Fruit fly (Drosophila melanogaster): ENCODE data around the gene Snoo.

Gene Snoo

dm6 chr2L:7964611-7965010 is 19.4 kb downstream of the Snoo start (continued):
- TF ChIP-seq Tbp (GFP tag; optimal IDR thresholded peaks at IDR 0.05) (no peak), CG16779 (GFP tag; IDR thresholded peaks at IDR 0.05) (no peak), Lim3 (GFP tag; IDR thresholded peaks at IDR 0.05) (peak; percentile 62; the same call in 1 of the 2 replicates), CG15514 (GFP tag; optimal IDR thresholded peaks at IDR 0.05) (peak; percentile 29), yki (optimal IDR thresholded peaks at IDR 0.05) (no peak), CG2875 (GFP tag; optimal IDR thresholded peaks at IDR 0.05) (peak; percentile 67), E2f1 (GFP tag; IDR thresholded peaks at IDR 0.05) (peak; percentile 72), CG34376 (GFP tag; optimal IDR thresholded peaks at IDR 0.05) (no peak), en (GFP tag; optimal IDR thresholded peaks at IDR 0.05) (peak; percentile 71), fd96Cb (tag; optimal IDR thresholded peaks at IDR 0.05) (peak; percentile 72), CG31388 (GFP tag; optimal IDR thresholded peaks at IDR 0.05) (peak; percentile 41), CG11093 (GFP tag; IDR thresholded peaks at IDR 0.05) (peak; percentile 49; the same call in 1 of the 3 replicates), CG12391 (tag; optimal IDR thresholded peaks at IDR 0.05) (peak; percentile 78), GATAe (GFP tag; conservative IDR thresholded peaks at IDR 0.05) (no peak), psq (GFP tag; optimal IDR thresholded peaks at IDR 0.05) (peak; percentile 21), Jarid2 (GFP tag; optimal IDR thresholded peaks at IDR 0.05) (peak; percentile 20), CG9727 (GFP tag; optimal IDR thresholded peaks at IDR 0.05) (peak; percentile 48), CG4730 (GFP tag; IDR thresholded peaks at IDR 0.05) (peak; percentile 69), pho (GFP tag; optimal IDR thresholded peaks at IDR 0.05) (peak; percentile 3), ttk (GFP tag; IDR thresholded peaks at IDR 0.05) (peak; percentile 87), CG3726 (GFP tag; IDR thresholded peaks at IDR 0.05) (peak; percentile 67; the same call in 2 of the 3 replicates), sob (GFP tag; IDR thresholded peaks at IDR 0.05) (peak; percentile 77), NC2α (GFP tag; optimal IDR thresholded peaks at IDR 0.05) (peak; percentile 52), Hsf (GFP tag; optimal IDR thresholded peaks at IDR 0.05) (peak; percentile 71), CG14710 (tag; optimal IDR thresholded peaks at IDR 0.05) (peak; percentile 10), Camta (GFP tag; optimal IDR thresholded peaks at IDR 0.05) (peak; percentile 75), ab (GFP tag; optimal IDR thresholded peaks at IDR 0.05) (no peak), ranshi (GFP tag; IDR thresholded peaks at IDR 0.05) (peak; percentile 77), fru (optimal IDR thresholded peaks at IDR 0.05) (no peak), nau (GFP tag; optimal IDR thresholded peaks at IDR 0.05) (peak; percentile 81), Fer1 (GFP tag; optimal IDR thresholded peaks at IDR 0.05) (peak; percentile 54), Dfd (GFP tag; optimal IDR thresholded peaks at IDR 0.05) (no peak), toy (GFP tag; IDR thresholded peaks at IDR 0.05) (no peak), ssp (GFP tag; IDR thresholded peaks at IDR 0.05) (peak; percentile 62), cg (GFP tag; optimal IDR thresholded peaks at IDR 0.05) (no peak), aop (GFP tag; IDR thresholded peaks at IDR 0.05) (peak; percentile 71), Atf-2 (GFP tag; optimal IDR thresholded peaks at IDR 0.05) (peak; percentile 14), CG16863 (GFP tag; optimal IDR thresholded peaks at IDR 0.05) (peak; percentile 69), sim (GFP tag; IDR thresholded peaks at IDR 0.05) (peak; percentile 57; the same call in 1 of the 2 replicates), CG10431 (GFP tag; optimal IDR thresholded peaks at IDR 0.05) (no peak), corto (GFP tag; optimal IDR thresholded peaks at IDR 0.05) (no peak), Opbp (GFP tag; IDR thresholded peaks at IDR 0.05; ENCODE audit: partially characterized antibody) (no peak), CG30403 (GFP tag; optimal IDR thresholded peaks at IDR 0.05) (peak; percentile 83), PHDP (tag; optimal IDR thresholded peaks at IDR 0.05) (peak; percentile 74), CG8089 (GFP tag; optimal IDR thresholded peaks at IDR 0.05) (peak; percentile 60), CG17385 (GFP tag; optimal IDR thresholded peaks at IDR 0.05) (peak; percentile 76), ATbp (GFP tag; optimal IDR thresholded peaks at IDR 0.05) (peak; percentile 80), Xrp1 (GFP tag; IDR thresholded peaks at IDR 0.05) (peak; percentile 85), bsh (GFP tag; optimal IDR thresholded peaks at IDR 0.05) (peak; percentile 64 to 74), ara (GFP tag; IDR thresholded peaks at IDR 0.05) (peak; percentile 38), unpg (GFP tag; optimal IDR thresholded peaks at IDR 0.05) (peak; percentile 82), Eip74EF (GFP tag; optimal IDR thresholded peaks at IDR 0.05) (peak in 1 of 2 experiments; percentile 52)

All from whole organism, embryonic.